Fruit fly (Drosophila melanogaster): ENCODE data around the gene LeuRS.

LeuRS gene

dm6 chr2L:3475948-3476347 lies 38.5 kb downstream of the LeuRS start (continued):
- TF ChIP-seq Tbp (GFP tag; optimal IDR thresholded peaks at IDR 0.05) (no peak), zfh1 (GFP tag; IDR thresholded peaks at IDR 0.05) (no peak), CG17829 (tag; optimal IDR thresholded peaks at IDR 0.05) (peak; percentile 28), BtbVII (GFP tag; optimal IDR thresholded peaks at IDR 0.05) (peak; percentile 62), Blimp-1 (GFP tag; optimal IDR thresholded peaks at IDR 0.05) (no peak)

dm6 chr2L:3475168-3475567 lies 39.3 kb downstream of the LeuRS start:
- TF ChIP-seq rib (GFP tag; IDR thresholded peaks at IDR 0.05) (no peak), D19A (tag; optimal IDR thresholded peaks at IDR 0.05) (peak; percentile 30)

- TF ChIP-seq CG1529 (GFP tag; optimal IDR thresholded peaks at IDR 0.05) (no peak), CG6765 (GFP tag; optimal IDR thresholded peaks at IDR 0.05) (no peak), sob (GFP tag; IDR thresholded peaks at IDR 0.05) (peak; percentile 78), CHES-1-like (GFP tag; optimal IDR thresholded peaks at IDR 0.05) (peak; percentile 23), CG6175 (GFP tag; IDR thresholded peaks at IDR 0.05) (0 out of 3 replicates have a peak, but pooled peaks have one; percentile 28), Lhr (GFP tag; optimal IDR thresholded peaks at IDR 0.05) (peak; percentile 68), prd (optimal IDR thresholded peaks at IDR 0.05) (no peak), prd (GFP tag; IDR thresholded peaks at IDR 0.05) (peak; percentile 92), Dfd (GFP tag; optimal IDR thresholded peaks at IDR 0.05) (no peak), Dbx (GFP tag; IDR thresholded peaks at IDR 0.05) (peak; percentile 84), D19A (tag; optimal IDR thresholded peaks at IDR 0.05) (no peak), salm (tag; optimal IDR thresholded peaks at IDR 0.05) (no peak), CG11398 (GFP tag; optimal IDR thresholded peaks at IDR 0.05) (no peak), phol (tag; optimal IDR thresholded peaks at IDR 0.05) (peak; percentile 43), CG3726 (GFP tag; IDR thresholded peaks at IDR 0.05) (no peak), ranshi (GFP tag; IDR thresholded peaks at IDR 0.05) (peak; percentile 42; the same call in 1 of the 2 replicates), slou (GFP tag; optimal IDR thresholded peaks at IDR 0.05) (peak; percentile 23), CG10959 (GFP tag; IDR thresholded peaks at IDR 0.05) (peak; percentile 62; the same call in 1 of the 2 replicates), pros (GFP tag; optimal IDR thresholded peaks at IDR 0.05) (no peak), dysf (GFP tag; IDR thresholded peaks at IDR 0.05) (peak; percentile 74), CG13775 (GFP tag; optimal IDR thresholded peaks at IDR 0.05) (peak; percentile 37), az2 (GFP tag; optimal IDR thresholded peaks at IDR 0.05) (peak; percentile 71), Antp (GFP tag; optimal IDR thresholded peaks at IDR 0.05) (peak; percentile 60), Nf-YC (tag; optimal IDR thresholded peaks at IDR 0.05) (peak; percentile 37), bcd (GFP tag; optimal IDR thresholded peaks at IDR 0.05) (peak; percentile 31), CG15514 (GFP tag; optimal IDR thresholded peaks at IDR 0.05) (peak; percentile 53), CG10267 (tag; optimal IDR thresholded peaks at IDR 0.05) (peak; percentile 43), NfI (GFP tag; optimal IDR thresholded peaks at IDR 0.05) (peak; percentile 75), CG10147 (GFP tag; optimal IDR thresholded peaks at IDR 0.05) (no peak), sd (tag; optimal IDR thresholded peaks at IDR 0.05) (no peak), ci (GFP tag; IDR thresholded peaks at IDR 0.05) (peak; percentile 82; the same call in 2 of the 3 replicates), sug (tag; optimal IDR thresholded peaks at IDR 0.05) (peak; percentile 60), Nf-YB (GFP tag; optimal IDR thresholded peaks at IDR 0.05) (no peak), CG17912 (GFP tag; optimal IDR thresholded peaks at IDR 0.05) (peak; percentile 73), CG12071 (GFP tag; optimal IDR thresholded peaks at IDR 0.05) (peak; percentile 27), Usf (GFP tag; optimal IDR thresholded peaks at IDR 0.05) (no peak), pita (GFP tag; optimal IDR thresholded peaks at IDR 0.05) (peak; percentile 9), CG18599 (GFP tag; optimal IDR thresholded peaks at IDR 0.05) (no peak), CG15269 (tag; optimal IDR thresholded peaks at IDR 0.05) (no peak), CG18262 (tag; optimal IDR thresholded peaks at IDR 0.05) (peak; percentile 16), bab2 (GFP tag; optimal IDR thresholded peaks at IDR 0.05) (peak; percentile 48), CG13894 (tag; optimal IDR thresholded peaks at IDR 0.05) (peak; percentile 88)
Measured at dm6 chr2L:3472242-3472641, 42.2 kb downstream of the LeuRS start, which contains the start of gene Pgant4. TSS of gene Pgant4 (plus strand) at chr2L:3472603.
